Worm (Caenorhabditis elegans) whole organism, early embryonic: ENCODE measurements around the gene sru-48.

Experiments
- B0310.2 ChIP-seq: sonication (generic microtip); optimal IDR thresholded peaks from 2 replicates; lab custom pipeline; 2016; ENCODE audit warnings: mild to moderate bottlenecking, missing genetic modification characterization, missing compliant biosample characterization
- F13C5.2 ChIP-seq: sonication (generic microtip); optimal IDR thresholded peaks from 2 replicates; lab custom pipeline; 2017; ENCODE audit warnings: mild to moderate bottlenecking, missing genetic modification characterization, inconsistent platforms, missing compliant biosample characterization
- aly-1 ChIP-seq: sonication (generic microtip); optimal IDR thresholded peaks from 2 replicates; lab custom pipeline; 2016; ENCODE audit warnings: missing genetic modification characterization, missing compliant biosample characterization
- ama-1 ChIP-seq: fragments of 150-350 bp; optimal IDR thresholded peaks from 2 replicates; lab custom pipeline; 2014
- ceh-13 ChIP-seq: fragments of 200-800 bp; sonication (Bioruptor generic); optimal IDR thresholded peaks from 2 replicates; lab custom pipeline; 2018; ENCODE audit warnings: mild to moderate bottlenecking, missing genetic modification characterization, missing compliant biosample characterization
- ceh-36 ChIP-seq: sonication (generic microtip); optimal IDR thresholded peaks from 2 replicates; lab custom pipeline; 2016; ENCODE audit warnings: missing genetic modification characterization, inconsistent platforms, missing compliant biosample characterization
- ets-7 ChIP-seq: sonication (generic microtip); optimal IDR thresholded peaks from 2 replicates; lab custom pipeline; 2016; ENCODE audit warnings: missing genotype, missing genetic modification characterization, missing compliant biosample characterization
- flt-1 ChIP-seq: fragments of 200-800 bp; sonication (Bioruptor generic); IDR thresholded peaks from 2 replicates; pipeline ENCODE4 v1.3.6; 2022; ENCODE audit warnings: missing genetic modification characterization, missing compliant biosample characterization
- hmbx-1 ChIP-seq: sonication (generic microtip); optimal IDR thresholded peaks from 2 replicates; lab custom pipeline; 2016; ENCODE audit warnings: mild to moderate bottlenecking, missing genetic modification characterization, missing compliant biosample characterization
- hmg-4 ChIP-seq: fragments of 200-800 bp; sonication (Bioruptor generic); optimal IDR thresholded peaks from 2 replicates; lab custom pipeline; 2018; ENCODE audit warnings: mild to moderate bottlenecking, missing genetic modification characterization, missing compliant biosample characterization
- hnd-1 ChIP-seq: sonication (generic microtip); optimal IDR thresholded peaks from 2 replicates; lab custom pipeline; 2016; ENCODE audit warnings: missing genetic modification characterization, missing compliant biosample characterization
- pes-1 ChIP-seq: fragments of 200-800 bp; sonication (Bioruptor generic); IDR thresholded peaks from 2 replicates; pipeline ENCODE4 v1.3.6; 2022; ENCODE audit warnings: missing genetic modification reagents, missing genetic modification characterization, missing compliant biosample characterization
- scrt-1 ChIP-seq: fragments of 200-800 bp; sonication (Bioruptor generic); IDR thresholded peaks from 2 replicates; pipeline ENCODE4 v1.3.6; 2022; ENCODE audit warnings: missing genetic modification characterization, missing compliant biosample characterization
- sea-1 ChIP-seq: fragments of 200-800 bp; sonication (Bioruptor generic); conservative IDR thresholded peaks from 2 replicates; pipeline ENCODE4 v1.3.6; 2022; ENCODE audit warnings: missing genetic modification characterization, missing compliant biosample characterization
- tbx-11 ChIP-seq: fragments of 200-800 bp; sonication (Bioruptor generic); IDR thresholded peaks from 2 replicates; pipeline ENCODE4 v1.3.6; 2022; ENCODE audit warnings: missing genetic modification characterization, missing compliant biosample characterization
- tbx-37 ChIP-seq: fragments of 200-800 bp; sonication (Bioruptor generic); conservative IDR thresholded peaks from 2 replicates; pipeline ENCODE4 v1.3.6; 2022; ENCODE audit warnings: missing genetic modification reagents, missing genetic modification characterization, missing compliant biosample characterization
- tra-4 ChIP-seq: sonication (generic microtip); optimal IDR thresholded peaks from 2 replicates; lab custom pipeline; 2017; ENCODE audit warnings: missing genetic modification characterization, missing compliant biosample characterization

Gene sru-48

ce11 chrX:5190061-5190460 is 10.1 kb downstream of the sru-48 start:
- no peak for TF ChIP-seq sea-1 (GFP tag; lab: Robert Waterston, UW)
- no peak for TF ChIP-seq scrt-1 (GFP tag; lab: Robert Waterston, UW)
- no peak for TF ChIP-seq hmbx-1 (tag; lab: Kevin White, UChicago)
- TF ChIP-seq hmg-4 (GFP tag; lab: Kevin White, UChicago): no peak
- TF ChIP-seq hnd-1: no peak
- TF ChIP-seq tbx-37 (GFP tag; lab: Robert Waterston, UW): no peak
- no peak for TF ChIP-seq pes-1 (GFP tag; lab: Robert Waterston, UW)
- TF ChIP-seq ama-1 (lab: Kevin White, UChicago): no peak
- no peak for TF ChIP-seq ceh-13 (GFP tag; lab: Kevin White, UChicago)

ce11 chrX:5193402-5193801 is 13.4 kb downstream of the sru-48 start:
- TF ChIP-seq hnd-1 (no peak), hmbx-1 (tag; lab: Kevin White, UChicago) (no peak), B0310.2 (tag; lab: Kevin White, UChicago) (no peak), aly-1 (tag; lab: Kevin White, UChicago) (no peak), scrt-1 (GFP tag; lab: Robert Waterston, UW) (no peak), ceh-13 (GFP tag; lab: Kevin White, UChicago) (no peak), flt-1 (GFP tag; lab: Robert Waterston, UW) (no peak), pes-1 (GFP tag; lab: Robert Waterston, UW) (no peak), tra-4 (tag; lab: Kevin White, UChicago) (no peak), sea-1 (GFP tag; lab: Robert Waterston, UW) (no peak), ama-1 (lab: Kevin White, UChicago) (no peak), F13C5.2 (no peak)

ce11 chrX:5195462-5196160 is 15.6 kb downstream of the sru-48 start, which contains the start of gene pqn-62:
TSS of gene pqn-62 (plus strand) at chrX:5196110.
- TF ChIP-seq pes-1 (GFP tag; lab: Robert Waterston, UW): no peak
- TF ChIP-seq B0310.2 (tag; lab: Kevin White, UChicago): no peak
- TF ChIP-seq tra-4 (tag; lab: Kevin White, UChicago): no peak
- no peak for TF ChIP-seq ceh-36 (tag; lab: Kevin White, UChicago)
- TF ChIP-seq aly-1 (tag; lab: Kevin White, UChicago): no peak
- TF ChIP-seq hnd-1: no peak
- TF ChIP-seq tbx-37 (GFP tag; lab: Robert Waterston, UW): no peak
- TF ChIP-seq ets-7 (tag; lab: Kevin White, UChicago): no peak
- no peak for TF ChIP-seq sea-1 (GFP tag; lab: Robert Waterston, UW)
- TF ChIP-seq flt-1 (GFP tag; lab: Robert Waterston, UW): no peak
- no peak for TF ChIP-seq hmg-4 (GFP tag; lab: Kevin White, UChicago)
- TF ChIP-seq ceh-13 (GFP tag; lab: Kevin White, UChicago): no peak
- no peak for TF ChIP-seq hmbx-1 (tag; lab: Kevin White, UChicago)
- no peak for TF ChIP-seq ama-1 (lab: Kevin White, UChicago)
- TF ChIP-seq F13C5.2: no peak
- no peak for TF ChIP-seq tbx-11 (GFP tag; lab: Robert Waterston, UW)
- TF ChIP-seq scrt-1 (GFP tag; lab: Robert Waterston, UW): no peak

- no peak for TF ChIP-seq F13C5.2
- TF ChIP-seq hmbx-1 (tag; lab: Kevin White, UChicago): no peak
- TF ChIP-seq tbx-11 (GFP tag; lab: Robert Waterston, UW): no peak
- no peak for TF ChIP-seq tra-4 (tag; lab: Kevin White, UChicago)
- TF ChIP-seq hmg-4 (GFP tag; lab: Kevin White, UChicago): no peak
- TF ChIP-seq tbx-37 (GFP tag; lab: Robert Waterston, UW): no peak
- TF ChIP-seq ceh-13 (GFP tag; lab: Kevin White, UChicago): no peak
Observed at ce11 chrX:5197440-5197839, 17.5 kb downstream of the sru-48 start.

- TF ChIP-seq ceh-36 (tag; lab: Kevin White, UChicago): no peak
- TF ChIP-seq ets-7 (tag; lab: Kevin White, UChicago): no peak
- no peak for TF ChIP-seq ceh-13 (GFP tag; lab: Kevin White, UChicago)
- TF ChIP-seq F13C5.2: no peak
- TF ChIP-seq tbx-11 (GFP tag; lab: Robert Waterston, UW): no peak
- TF ChIP-seq flt-1 (GFP tag; lab: Robert Waterston, UW): no peak
- TF ChIP-seq hnd-1: no peak
Observed at ce11 chrX:5199245-5199644, 19.3 kb downstream of the sru-48 start.

- TF ChIP-seq hmbx-1 (tag; lab: Kevin White, UChicago) (no peak), hmg-4 (GFP tag; lab: Kevin White, UChicago) (no peak), sea-1 (GFP tag; lab: Robert Waterston, UW) (no peak), scrt-1 (GFP tag; lab: Robert Waterston, UW) (no peak), B0310.2 (tag; lab: Kevin White, UChicago) (no peak), ceh-13 (GFP tag; lab: Kevin White, UChicago) (no peak), tra-4 (tag; lab: Kevin White, UChicago) (no peak), pes-1 (GFP tag; lab: Robert Waterston, UW) (no peak), F13C5.2 (no peak), ceh-36 (tag; lab: Kevin White, UChicago) (no peak)
Observed at ce11 chrX:5199825-5200373, 19.9 kb downstream of the sru-48 start.

ce11 chrX:5201860-5202259 is 21.9 kb downstream of the sru-48 start:
- TF ChIP-seq scrt-1 (GFP tag; lab: Robert Waterston, UW) (no peak), B0310.2 (tag; lab: Kevin White, UChicago) (no peak)
